Worm (Caenorhabditis elegans) whole organism, L3 larva: ENCODE measurements around the gene K08C7.4.

ENCODE experiments used
- ZK546.5 ChIP-seq: sonication (generic microtip); optimal IDR thresholded peaks from 2 replicates; lab custom pipeline; 2017; ENCODE audit warnings: missing biosample characterization, missing genetic modification characterization
- aly-2 ChIP-seq: fragments of 150-350 bp; optimal IDR thresholded peaks from 2 replicates; lab custom pipeline; 2014; ENCODE audit warnings: missing biosample characterization, missing genetic modification characterization
- egl-27 ChIP-seq: sonication (generic microtip); optimal IDR thresholded peaks from 4 replicates; lab custom pipeline; 2017; ENCODE audit warnings: missing biosample characterization, missing genetic modification reagents, missing genetic modification characterization
- fos-1 ChIP-seq: fragments of 150-350 bp; optimal IDR thresholded peaks from 2 replicates; lab custom pipeline; 2014; ENCODE audit warnings: missing biosample characterization, missing genetic modification characterization
- mdl-1 ChIP-seq: fragments of 150-350 bp; optimal IDR thresholded peaks from 2 replicates; lab custom pipeline; 2014; ENCODE audit warnings: missing biosample characterization, missing genetic modification characterization
- nfya-1 ChIP-seq: sonication (generic microtip); optimal IDR thresholded peaks from 2 replicates; lab custom pipeline; 2017; ENCODE audit warnings: missing genetic modification characterization, mild to moderate bottlenecking, missing compliant biosample characterization, antibody characterized with exemption, moderate library complexity; ENCODE audit not compliant: insufficient read depth
- nhr-12 ChIP-seq: fragments of 150-350 bp; optimal IDR thresholded peaks from 2 replicates; lab custom pipeline; 2014; ENCODE audit warnings: missing biosample characterization, missing genetic modification characterization
- nhr-67 ChIP-seq: fragments of 150-350 bp; optimal IDR thresholded peaks from 2 replicates; lab custom pipeline; 2014; ENCODE audit warnings: missing biosample characterization, missing genetic modification characterization
- nhr-77 ChIP-seq: fragments of 150-350 bp; optimal IDR thresholded peaks from 2 replicates; lab custom pipeline; 2014; ENCODE audit warnings: missing biosample characterization, missing genetic modification characterization
- pqm-1 ChIP-seq: fragments of 150-350 bp; optimal IDR thresholded peaks from 2 replicates; lab custom pipeline; 2017; ENCODE audit warnings: missing biosample characterization, missing genetic modification characterization, inconsistent platforms
- skn-1 ChIP-seq: fragments of 150-350 bp; optimal IDR thresholded peaks from 2 replicates; lab custom pipeline; 2014; ENCODE audit warnings: missing biosample characterization, missing genetic modification characterization
- zag-1 ChIP-seq: fragments of 150-350 bp; optimal IDR thresholded peaks from 2 replicates; lab custom pipeline; 2014; ENCODE audit warnings: missing biosample characterization, missing genetic modification characterization
- ztf-11 ChIP-seq: fragments of 150-350 bp; optimal IDR thresholded peaks from 2 replicates; lab custom pipeline; 2014; ENCODE audit warnings: missing biosample characterization, missing genetic modification characterization

DNA sequence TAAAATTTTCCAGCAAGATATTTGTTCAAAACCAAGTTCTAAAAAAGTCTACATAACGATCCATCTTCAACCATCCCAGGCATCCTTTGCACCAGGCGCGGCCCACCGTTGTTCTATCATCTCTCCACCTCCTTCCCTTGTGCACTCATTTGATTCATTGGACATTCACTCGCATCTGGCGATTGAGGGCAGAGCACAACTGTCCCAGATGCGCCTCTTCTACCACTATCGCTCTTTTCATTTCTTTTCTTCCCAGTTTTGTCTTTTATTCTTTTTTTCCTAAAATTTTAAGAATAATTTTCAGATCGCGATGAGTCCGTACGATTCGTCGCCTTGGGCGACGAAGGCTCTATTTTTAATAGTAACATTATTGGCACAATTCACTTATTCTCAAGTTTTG is 13.8 kb downstream of the K08C7.4 start, which contains the start of gene epi-1:
- TF ChIP-seq nhr-67 (no peak), zag-1 (tag; lab: Kevin White, UChicago) (no peak), mdl-1 (tag; lab: Kevin White, UChicago) (no peak), egl-27 (no peak), fos-1 (tag; lab: Kevin White, UChicago) (no peak), skn-1 (tag; lab: Kevin White, UChicago) (no peak), nfya-1 (no peak), nhr-77 (no peak), aly-2 (no peak), nhr-12 (no peak), pqm-1 (no peak), ZK546.5 (no peak), ztf-11 (tag; lab: Kevin White, UChicago) (no peak)
